Fruit fly (Drosophila melanogaster) whole organism, embryonic: ENCODE data around the gene Naxd.

ENCODE experiments used
- CG12219 ChIP-seq: fragments of 200-800 bp; sonication (Bioruptor generic); optimal IDR thresholded peaks from 3 replicates; lab custom pipeline; 2018; ENCODE audit warnings: missing biosample characterization, mild to moderate bottlenecking, missing genetic modification characterization
- CG17361 ChIP-seq: fragments of 200-800 bp; sonication (Bioruptor generic); IDR thresholded peaks from 3 replicates; pipeline ENCODE4 v1.3.6; 2022; ENCODE audit warnings: missing biosample characterization, missing genetic modification characterization
- CG6175 ChIP-seq: fragments of 200-800 bp; sonication (Bioruptor generic); IDR thresholded peaks from 3 replicates; pipeline ENCODE4 v1.3.6; 2022; ENCODE audit warnings: missing biosample characterization, missing genetic modification characterization
- CG7987 ChIP-seq: fragments of 200-800 bp; sonication (Bioruptor generic); optimal IDR thresholded peaks from 2 replicates; lab custom pipeline; 2018; ENCODE audit warnings: missing biosample characterization, mild to moderate bottlenecking, missing genetic modification characterization, moderate library complexity
- ERR ChIP-seq: fragments of 200-800 bp; sonication (Bioruptor generic); optimal IDR thresholded peaks from 2 replicates; lab custom pipeline; 2016; ENCODE audit warnings: missing biosample characterization, missing genetic modification characterization
- Hr78 ChIP-seq, 2 experiments: fragments of 200-800 bp in 1 of 2; fragments of >200 bp in 1 of 2; sonication (Bioruptor generic) in 1 of 2; optimal IDR thresholded peaks; 2 replicates each; lab custom pipeline; 2017 to 2019; ENCODE audit warnings: missing biosample characterization in 2 of 2, missing genetic modification characterization in 2 of 2, mild to moderate bottlenecking in 1 of 2, moderate library complexity in 1 of 2
- Rx ChIP-seq: fragments of 200-800 bp; sonication (Bioruptor generic); IDR thresholded peaks from 2 replicates; pipeline ENCODE4 v1.3.6; 2022; ENCODE audit warnings: missing biosample characterization, missing genetic modification characterization
- amos ChIP-seq: fragments of 200-800 bp; sonication (Bioruptor generic); IDR thresholded peaks from 2 replicates; pipeline ENCODE4 v1.3.6; 2022; ENCODE audit warnings: missing biosample characterization, missing genetic modification characterization; ENCODE audit not compliant: partially characterized antibody
- ash1 ChIP-seq: fragments of 200-800 bp; sonication (Bioruptor generic); optimal IDR thresholded peaks from 2 replicates; lab custom pipeline; 2018; ENCODE audit warnings: missing biosample characterization, mild to moderate bottlenecking, missing genetic modification characterization
- hbn ChIP-seq: fragments of 200-800 bp; sonication (Bioruptor generic); IDR thresholded peaks from 2 replicates; pipeline ENCODE4 v1.3.6; 2022; ENCODE audit warnings: missing biosample characterization, missing genetic modification characterization; ENCODE audit not compliant: partially characterized antibody
- odd ChIP-seq: fragments of 200-800 bp; sonication (Bioruptor generic); optimal IDR thresholded peaks from 2 replicates; lab custom pipeline; 2017; ENCODE audit warnings: missing biosample characterization, mild to moderate bottlenecking, missing genetic modification characterization
- pho ChIP-seq: fragments of 200-800 bp; sonication (Bioruptor generic); optimal IDR thresholded peaks from 2 replicates; lab custom pipeline; 2016; ENCODE audit warnings: missing biosample characterization, missing genetic modification characterization
- slou ChIP-seq: fragments of 200-800 bp; sonication (Bioruptor generic); optimal IDR thresholded peaks from 3 replicates; lab custom pipeline; 2016; ENCODE audit warnings: missing biosample characterization, missing genetic modification characterization

- TF ChIP-seq ash1 (GFP tag; lab: Kevin White, UChicago) (no peak), CG6175 (GFP tag; lab: Robert Waterston, UW) (no peak), ERR (GFP tag; lab: Kevin White, UChicago) (no peak), CG12219 (GFP tag; lab: Kevin White, UChicago) (no peak), Rx (GFP tag; lab: Robert Waterston, UW) (0 out of 2 replicates have a peak, but pooled peaks have one; percentile 15), Hr78 (GFP tag; optimal IDR thresholded peaks at IDR 0.05; lab: Kevin White, UChicago) (no peak), CG7987 (GFP tag; lab: Kevin White, UChicago) (no peak), pho (GFP tag; lab: Kevin White, UChicago) (no peak), CG17361 (GFP tag; lab: Robert Waterston, UW) (peak; percentile 55; the same call in 1 of the 3 replicates), odd (GFP tag; lab: Kevin White, UChicago) (no peak), hbn (GFP tag; lab: Robert Waterston, UW) (no peak), amos (no peak; the same call in 1 of the 2 replicates), slou (GFP tag; lab: Kevin White, UChicago) (no peak)
Measured at dm6 chr3L:19097665-19098082, at the start of gene Naxd, which contains the start of gene CG14079.
